Fruit fly (Drosophila melanogaster): Measurements from ENCODE around the gene CG14325.

DNA sequence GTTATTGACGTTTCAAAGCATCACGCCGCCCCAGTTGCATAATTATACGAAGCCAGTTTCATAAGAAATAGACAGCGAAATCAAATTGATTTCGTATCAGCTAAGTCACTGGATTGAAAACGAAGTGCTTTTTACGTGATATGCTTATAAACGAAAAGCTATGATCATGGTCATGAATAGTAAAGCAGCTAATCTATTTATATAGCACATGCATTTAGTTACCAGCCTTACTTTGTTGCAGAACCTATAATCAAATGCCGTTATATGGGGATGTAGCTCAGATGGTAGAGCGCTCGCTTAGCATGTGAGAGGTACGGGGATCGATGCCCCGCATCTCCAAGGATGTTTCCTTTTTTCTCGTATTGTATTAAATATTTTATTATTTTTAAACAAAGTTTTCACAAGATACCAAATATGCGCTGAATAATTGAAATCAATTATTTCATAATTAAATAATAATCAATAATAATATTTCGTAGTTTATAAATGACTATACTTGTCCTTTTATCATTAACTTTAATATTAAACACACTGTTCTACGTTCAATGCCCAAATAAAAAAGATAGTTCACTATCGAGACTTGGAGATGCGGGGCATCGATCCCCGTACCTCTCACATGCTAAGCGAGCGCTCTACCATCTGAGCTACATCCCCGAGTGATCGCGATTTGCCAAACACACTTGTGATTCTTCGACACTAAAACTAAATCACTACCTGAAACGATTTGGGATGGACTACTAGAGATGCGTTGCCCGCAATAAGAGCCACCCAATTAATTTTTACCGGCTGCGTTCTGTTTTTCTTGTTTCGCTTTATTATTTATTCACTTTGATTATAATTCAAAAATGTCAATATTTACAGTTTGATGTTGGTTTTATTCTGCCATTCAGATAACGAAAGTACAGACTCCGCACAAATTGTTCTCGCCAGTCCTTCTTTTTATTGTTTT is 19.4 kb downstream of the CG14325 start:
- TF ChIP-seq h (optimal IDR thresholded peaks at IDR 0.05) (no peak), D19A (tag; optimal IDR thresholded peaks at IDR 0.05) (no peak), pnt (GFP tag; optimal IDR thresholded peaks at IDR 0.05) (no peak), fu2 (GFP tag; optimal IDR thresholded peaks at IDR 0.05) (no peak), ase (GFP tag; IDR thresholded peaks at IDR 0.05) (no peak), NC2β (GFP tag; optimal IDR thresholded peaks at IDR 0.05) (no peak), Hmx (GFP tag; optimal IDR thresholded peaks at IDR 0.05) (no peak), psq (GFP tag; optimal IDR thresholded peaks at IDR 0.05) (no peak)
